Fruit fly (Drosophila melanogaster) whole organism, prepupa: ENCODE data around the gene CG10660.
A peak's percentile ranks its signal among the peaks of the same experiment; 100 is the strongest.

Experiments used
- CG11294 ChIP-seq: fragments of 200-800 bp; sonication (Bioruptor generic); IDR thresholded peaks from 2 replicates; pipeline ENCODE4 v1.3.6; 2022; ENCODE audit warnings: missing biosample characterization, missing genetic modification characterization
- CG11762 ChIP-seq: fragments of 200-800 bp; sonication (Bioruptor generic); optimal IDR thresholded peaks from 3 replicates; lab custom pipeline; 2016; ENCODE audit warnings: missing biosample characterization, missing genetic modification characterization; ENCODE audit not compliant: insufficient read depth
- CG15336 ChIP-seq: fragments of 200-800 bp; sonication (Bioruptor generic); IDR thresholded peaks from 2 replicates; pipeline ENCODE4 v1.3.6; 2022; ENCODE audit warnings: missing biosample characterization, missing genetic modification characterization
- CG34406 ChIP-seq: fragments of 200-800 bp; sonication (Bioruptor generic); optimal IDR thresholded peaks from 3 replicates; lab custom pipeline; 2016; ENCODE audit warnings: missing biosample characterization, missing genetic modification characterization
- CG3919 ChIP-seq: fragments of 200-800 bp; sonication (Bioruptor generic); optimal IDR thresholded peaks from 3 replicates; lab custom pipeline; 2016; ENCODE audit warnings: missing biosample characterization, missing genetic modification characterization
- CG8632 ChIP-seq: fragments of 200-800 bp; sonication (Bioruptor generic); optimal IDR thresholded peaks from 3 replicates; lab custom pipeline; 2016; ENCODE audit warnings: missing biosample characterization, missing genetic modification characterization
- Eip75B ChIP-seq: fragments of 200-800 bp; sonication (Bioruptor generic); optimal IDR thresholded peaks from 3 replicates; lab custom pipeline; 2016; ENCODE audit warnings: missing biosample characterization, missing genetic modification characterization
- Hr4 ChIP-seq: fragments of 200-800 bp; sonication (Bioruptor generic); optimal IDR thresholded peaks from 3 replicates; lab custom pipeline; 2016; ENCODE audit warnings: missing biosample characterization, missing genetic modification characterization
- Lpt ChIP-seq: fragments of 200-800 bp; sonication (Bioruptor generic); optimal IDR thresholded peaks from 3 replicates; lab custom pipeline; 2016; ENCODE audit warnings: missing biosample characterization, missing genetic modification characterization

DNA sequence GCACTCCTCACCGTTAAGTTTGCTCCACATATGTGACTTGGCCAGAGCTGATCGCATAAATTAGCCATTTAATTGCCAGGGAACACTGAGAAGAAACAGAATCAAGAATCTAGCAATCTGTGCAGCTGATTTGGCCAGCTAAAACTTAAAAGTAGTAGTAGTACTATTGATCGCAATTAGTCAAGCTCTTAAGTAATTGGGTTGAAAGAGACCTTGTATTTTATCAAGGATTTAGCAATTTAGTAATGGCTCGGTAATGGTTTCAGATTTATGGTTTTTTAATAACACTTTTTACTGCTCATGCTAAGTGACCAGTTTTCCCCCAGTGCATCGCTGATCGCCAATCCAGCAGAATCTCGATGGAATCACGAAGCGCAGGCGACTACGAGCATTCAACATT is 35.4 kb downstream of the CG10660 start:
- TF ChIP-seq CG34406 (peak; percentile 3), Lpt (GFP tag; lab: Kevin White, UChicago) (no peak), CG15336 (GFP tag; lab: Robert Waterston, UW) (no peak), CG11762 (GFP tag; lab: Kevin White, UChicago) (no peak), CG8632 (GFP tag; lab: Kevin White, UChicago) (peak; percentile 23), CG3919 (GFP tag; lab: Kevin White, UChicago) (peak; percentile 25), CG11294 (GFP tag; lab: Robert Waterston, UW) (no peak), Eip75B (no peak), Hr4 (GFP tag; lab: Kevin White, UChicago) (no peak)
